Worm (Caenorhabditis elegans) whole organism, dauer: ENCODE results near the gene rle-1.

Experiments
- unc-62 ChIP-seq: sonication (generic microtip); optimal IDR thresholded peaks from 2 replicates; lab custom pipeline; 2017; ENCODE audit warnings: missing biosample characterization, missing genetic modification reagents, missing genetic modification characterization

Gene rle-1

ce11 chrIII:10933331-10933730 lies 2.7 kb upstream of the rle-1 start, which contains the start of gene M142.8:
M142.8 (plus strand) TSS chrIII:10933631.
- TF ChIP-seq unc-62 (GFP tag; lab: Kevin White, UChicago): no peak

- TF ChIP-seq unc-62 (GFP tag; lab: Kevin White, UChicago): no peak
Observed at ce11 chrIII:10939184-10939583, 3.1 kb downstream of the rle-1 start.

- TF ChIP-seq unc-62 (GFP tag; lab: Kevin White, UChicago): no peak
Observed at ce11 chrIII:10942905-10943304, 6.9 kb downstream of the rle-1 start.

- no peak for TF ChIP-seq unc-62 (GFP tag; lab: Kevin White, UChicago)
Observed at ce11 chrIII:10945537-10945936, 9.5 kb downstream of the rle-1 start.

ce11 chrIII:10947155-10947554 lies 11.1 kb downstream of the rle-1 start, which contains the start of gene strd-1:
strd-1 (plus strand) TSS chrIII:10947455.
- TF ChIP-seq unc-62 (GFP tag; lab: Kevin White, UChicago): no peak

- no peak for TF ChIP-seq unc-62 (GFP tag; lab: Kevin White, UChicago)
Observed at ce11 chrIII:10951713-10952112, 15.7 kb downstream of the rle-1 start.

- no peak for TF ChIP-seq unc-62 (GFP tag; lab: Kevin White, UChicago)
Observed at ce11 chrIII:10953160-10953559, 17.1 kb downstream of the rle-1 start, which contains the start of gene zig-5. zig-5 (minus strand) TSS chrIII:10953508.

ce11 chrIII:10957236-10957635 lies 21.2 kb downstream of the rle-1 start:
- TF ChIP-seq unc-62 (GFP tag; lab: Kevin White, UChicago): no peak

ce11 chrIII:10957710-10958109 lies 21.7 kb downstream of the rle-1 start:
- TF ChIP-seq unc-62 (GFP tag; lab: Kevin White, UChicago): no peak

ce11 chrIII:10960387-10960786 lies 24.3 kb downstream of the rle-1 start:
- no peak for TF ChIP-seq unc-62 (GFP tag; lab: Kevin White, UChicago)

ce11 chrIII:10962910-10963309 lies 26.9 kb downstream of the rle-1 start:
- TF ChIP-seq unc-62 (GFP tag; lab: Kevin White, UChicago): no peak

- no peak for TF ChIP-seq unc-62 (GFP tag; lab: Kevin White, UChicago)
Observed at ce11 chrIII:10967010-10967409, 31.0 kb downstream of the rle-1 start, which contains the start of gene W05B2.2. W05B2.2 (minus strand) TSS chrIII:10967110.

- no peak for TF ChIP-seq unc-62 (GFP tag; lab: Kevin White, UChicago)
Observed at ce11 chrIII:10969644-10970043, 33.6 kb downstream of the rle-1 start, which contains the start of gene dhc-4. dhc-4 (plus strand) TSS chrIII:10969944.

ce11 chrIII:10976580-10976979 lies 40.5 kb downstream of the rle-1 start:
- TF ChIP-seq unc-62 (GFP tag; lab: Kevin White, UChicago): no peak

ce11 chrIII:10981555-10981954 lies 45.5 kb downstream of the rle-1 start:
- TF ChIP-seq unc-62 (GFP tag; lab: Kevin White, UChicago): no peak

ce11 chrIII:10983153-10983552 lies 47.1 kb downstream of the rle-1 start, which contains the start of gene col-92:
col-92 (minus strand) TSS chrIII:10983253.
- TF ChIP-seq unc-62 (GFP tag; lab: Kevin White, UChicago): no peak

ce11 chrIII:10985559-10986036 lies 49.6 kb downstream of the rle-1 start, which contains the start of gene col-93:
col-93 (minus strand) TSS chrIII:10985609.
- TF ChIP-seq unc-62 (GFP tag; lab: Kevin White, UChicago): no peak
